Fruit fly (Drosophila melanogaster) whole organism, embryonic: ENCODE measurements around the gene CG17283.

Experiments
- Antp ChIP-seq: fragments of 200-800 bp; sonication (Bioruptor generic); optimal IDR thresholded peaks from 3 replicates; lab custom pipeline; 2016; ENCODE audit warnings: missing biosample characterization, missing genetic modification characterization
- Blimp-1 ChIP-seq: fragments of 200-800 bp; sonication (Bioruptor generic); optimal IDR thresholded peaks from 3 replicates; lab custom pipeline; 2018; ENCODE audit warnings: missing biosample characterization, missing genetic modification characterization, mild to moderate bottlenecking, moderate library complexity, missing genetic modification reagents
- CG1024 ChIP-seq: fragments of 200-800 bp; sonication (Bioruptor generic); IDR thresholded peaks from 2 replicates; pipeline ENCODE4 v1.3.6; 2022; ENCODE audit warnings: missing biosample characterization, missing genetic modification characterization
- CG11504 ChIP-seq: fragments of 200-800 bp; sonication (Bioruptor generic); optimal IDR thresholded peaks from 3 replicates; lab custom pipeline; 2019; ENCODE audit warnings: missing biosample characterization, mild to moderate bottlenecking, missing genetic modification characterization, moderate library complexity
- CG11560 ChIP-seq: fragments of 200-800 bp; sonication (Bioruptor generic); IDR thresholded peaks from 3 replicates; pipeline ENCODE4 v1.3.6; 2022; ENCODE audit warnings: missing biosample characterization, missing genetic modification characterization
- CG12219 ChIP-seq: fragments of 200-800 bp; sonication (Bioruptor generic); optimal IDR thresholded peaks from 3 replicates; lab custom pipeline; 2018; ENCODE audit warnings: missing biosample characterization, mild to moderate bottlenecking, missing genetic modification characterization
- CG13894 ChIP-seq: fragments of 200-800 bp; sonication (Bioruptor generic); optimal IDR thresholded peaks from 3 replicates; lab custom pipeline; 2018; ENCODE audit warnings: missing biosample characterization, mild to moderate bottlenecking, missing genetic modification characterization, moderate library complexity
- CG15601 ChIP-seq: fragments of 200-800 bp; sonication (Bioruptor generic); optimal IDR thresholded peaks from 3 replicates; lab custom pipeline; 2019; ENCODE audit warnings: missing biosample characterization, mild to moderate bottlenecking, missing genetic modification characterization, moderate library complexity
- CG16863 ChIP-seq: fragments of 200-800 bp; sonication (Bioruptor generic); optimal IDR thresholded peaks from 3 replicates; lab custom pipeline; 2016; ENCODE audit warnings: missing biosample characterization, missing genetic modification characterization
- CG17912 ChIP-seq: fragments of 200-800 bp; sonication (Bioruptor generic); optimal IDR thresholded peaks from 2 replicates; lab custom pipeline; 2018; ENCODE audit warnings: missing biosample characterization, mild to moderate bottlenecking, missing genetic modification characterization
- CG2678 ChIP-seq: fragments of 200-800 bp; sonication (Bioruptor generic); optimal IDR thresholded peaks from 3 replicates; lab custom pipeline; 2019; ENCODE audit warnings: missing biosample characterization, mild to moderate bottlenecking, missing genetic modification characterization, moderate library complexity
- CG30403 ChIP-seq: fragments of 200-800 bp; sonication (Bioruptor generic); optimal IDR thresholded peaks from 3 replicates; lab custom pipeline; 2016; ENCODE audit warnings: missing biosample characterization, missing genetic modification characterization
- CG31441 ChIP-seq: fragments of 200-800 bp; sonication (Bioruptor generic); IDR thresholded peaks from 2 replicates; pipeline ENCODE4 v1.3.6; 2022; ENCODE audit warnings: missing biosample characterization, missing genetic modification characterization
- CG6689 ChIP-seq: fragments of 200-800 bp; sonication (Bioruptor generic); IDR thresholded peaks from 2 replicates; pipeline ENCODE4 v1.3.6; 2022; ENCODE audit warnings: missing biosample characterization, missing genetic modification characterization
- CG6791 ChIP-seq: fragments of 200-800 bp; sonication (Bioruptor generic); IDR thresholded peaks from 3 replicates; pipeline ENCODE4 v1.3.6; 2022; ENCODE audit warnings: missing biosample characterization, missing genetic modification characterization; ENCODE audit not compliant: partially characterized antibody
- CG6813 ChIP-seq: fragments of 200-800 bp; sonication (Bioruptor generic); optimal IDR thresholded peaks from 2 replicates; lab custom pipeline; 2017; ENCODE audit warnings: missing biosample characterization, missing genetic modification characterization, mild to moderate bottlenecking, moderate library complexity, missing genetic modification reagents
- CG7839 ChIP-seq: fragments of 200-800 bp; sonication (Bioruptor generic); optimal IDR thresholded peaks from 3 replicates; lab custom pipeline; 2018; ENCODE audit warnings: missing biosample characterization, mild to moderate bottlenecking, missing genetic modification characterization, moderate library complexity
- CG8944 ChIP-seq: fragments of 200-800 bp; sonication (Bioruptor generic); optimal IDR thresholded peaks from 3 replicates; lab custom pipeline; 2016; ENCODE audit warnings: missing biosample characterization, missing genetic modification characterization
- CG9215 ChIP-seq: fragments of 200-800 bp; sonication (Bioruptor generic); IDR thresholded peaks from 2 replicates; pipeline ENCODE4 v1.3.6; 2022; ENCODE audit warnings: missing biosample characterization, missing genetic modification characterization
- Fer3 ChIP-seq: fragments of 200-800 bp; sonication (Bioruptor generic); optimal IDR thresholded peaks from 2 replicates; lab custom pipeline; 2018; ENCODE audit warnings: missing biosample characterization, mild to moderate bottlenecking, missing genetic modification characterization, moderate library complexity
- Lpt ChIP-seq: fragments of >200 bp; optimal IDR thresholded peaks from 2 replicates; lab custom pipeline; 2018; ENCODE audit warnings: missing biosample characterization, missing genetic modification characterization
- Oli ChIP-seq: fragments of 200-800 bp; sonication (Bioruptor generic); optimal IDR thresholded peaks from 2 replicates; lab custom pipeline; 2018; ENCODE audit warnings: missing biosample characterization, mild to moderate bottlenecking, missing genetic modification characterization, moderate library complexity
- Ptx1 ChIP-seq: fragments of 200-800 bp; sonication (Bioruptor generic); IDR thresholded peaks from 2 replicates; pipeline ENCODE4 v1.3.6; 2022; ENCODE audit warnings: missing biosample characterization, missing genetic modification characterization
- Rx ChIP-seq: fragments of 200-800 bp; sonication (Bioruptor generic); IDR thresholded peaks from 2 replicates; pipeline ENCODE4 v1.3.6; 2022; ENCODE audit warnings: missing biosample characterization, missing genetic modification characterization
- Scr ChIP-seq: fragments of 200-800 bp; sonication (Bioruptor generic); IDR thresholded peaks from 2 replicates; pipeline ENCODE4 v1.3.6; 2022; ENCODE audit warnings: missing biosample characterization, missing genetic modification characterization; ENCODE audit not compliant: partially characterized antibody
- Sry-β ChIP-seq: fragments of 200-800 bp; sonication (Bioruptor generic); optimal IDR thresholded peaks from 2 replicates; lab custom pipeline; 2018; ENCODE audit warnings: missing biosample characterization, mild to moderate bottlenecking, missing genetic modification characterization, moderate library complexity
- Sry-δ ChIP-seq: fragments of 200-800 bp; sonication (Bioruptor generic); optimal IDR thresholded peaks from 2 replicates; lab custom pipeline; 2016; ENCODE audit warnings: missing biosample characterization, missing genetic modification characterization
- TFAM ChIP-seq: fragments of 200-800 bp; sonication (Bioruptor generic); optimal IDR thresholded peaks from 2 replicates; lab custom pipeline; 2017; ENCODE audit warnings: missing biosample characterization, missing genetic modification characterization, inconsistent platforms
- Xrp1 ChIP-seq: fragments of 200-800 bp; sonication (Bioruptor generic); IDR thresholded peaks from 2 replicates; pipeline ENCODE4 v1.3.6; 2022; ENCODE audit warnings: missing biosample characterization, missing genetic modification characterization
- al ChIP-seq: fragments of 200-800 bp; sonication (Bioruptor generic); IDR thresholded peaks from 2 replicates; pipeline ENCODE4 v1.3.6; 2022; ENCODE audit warnings: missing biosample characterization, missing genetic modification characterization
- chinmo ChIP-seq: fragments of 200-800 bp; sonication (Bioruptor generic); IDR thresholded peaks from 4 replicates; pipeline ENCODE4 v1.3.6; 2022; ENCODE audit warnings: missing biosample characterization, missing genetic modification characterization; ENCODE audit not compliant: partially characterized antibody
- crol ChIP-seq: fragments of 200-800 bp; sonication (Bioruptor generic); IDR thresholded peaks from 2 replicates; pipeline ENCODE4 v1.3.6; 2022; ENCODE audit warnings: missing biosample characterization, missing genetic modification characterization
- dmrt99B ChIP-seq: fragments of 200-800 bp; sonication (Bioruptor generic); optimal IDR thresholded peaks from 2 replicates; lab custom pipeline; 2018; ENCODE audit warnings: missing biosample characterization, mild to moderate bottlenecking, missing genetic modification characterization, moderate library complexity
- esg ChIP-seq: fragments of 200-800 bp; sonication (Bioruptor generic); conservative IDR thresholded peaks from 2 replicates; pipeline ENCODE4 v1.3.6; 2022; ENCODE audit warnings: missing biosample characterization, missing genetic modification characterization
- gem ChIP-seq: fragments of 200-800 bp; sonication (Bioruptor generic); optimal IDR thresholded peaks from 2 replicates; lab custom pipeline; 2019; ENCODE audit warnings: missing biosample characterization, mild to moderate bottlenecking, missing genetic modification characterization, moderate library complexity
- gsb-n ChIP-seq: fragments of 200-800 bp; sonication (Bioruptor generic); optimal IDR thresholded peaks from 3 replicates; lab custom pipeline; 2018; ENCODE audit warnings: missing biosample characterization, mild to moderate bottlenecking, missing genetic modification characterization
- hbn ChIP-seq: fragments of 200-800 bp; sonication (Bioruptor generic); IDR thresholded peaks from 2 replicates; pipeline ENCODE4 v1.3.6; 2022; ENCODE audit warnings: missing biosample characterization, missing genetic modification characterization; ENCODE audit not compliant: partially characterized antibody
- hkb ChIP-seq, 2 experiments: fragments of 200-800 bp in 1 of 2; fragments of >200 bp in 1 of 2; sonication (Bioruptor generic) in 1 of 2; IDR thresholded peaks in 1 of 2; optimal IDR thresholded peaks in 1 of 2; 2 replicates each; pipeline versions ENCODE4 v1.3.6 to Lab custom; 2017 to 2022; ENCODE audit warnings: missing biosample characterization in 1 of 2, missing genetic modification characterization in 1 of 2
- nmo ChIP-seq: fragments of 200-800 bp; sonication (Bioruptor generic); optimal IDR thresholded peaks from 2 replicates; lab custom pipeline; 2018; ENCODE audit warnings: missing biosample characterization, mild to moderate bottlenecking, missing genetic modification characterization, moderate library complexity
- p53 ChIP-seq: fragments of 200-800 bp; sonication (Bioruptor generic); optimal IDR thresholded peaks from 2 replicates; lab custom pipeline; 2016; ENCODE audit warnings: missing biosample characterization, missing genetic modification characterization
- pzg ChIP-seq: fragments of 200-800 bp; sonication (Bioruptor generic); optimal IDR thresholded peaks from 3 replicates; lab custom pipeline; 2018; ENCODE audit warnings: missing biosample characterization, mild to moderate bottlenecking, missing genetic modification characterization, moderate library complexity
- ro ChIP-seq: fragments of 200-800 bp; sonication (Bioruptor generic); IDR thresholded peaks from 2 replicates; pipeline ENCODE4 v1.3.6; 2022; ENCODE audit warnings: missing biosample characterization, missing genetic modification characterization
- sisA ChIP-seq: fragments of 200-800 bp; sonication (Bioruptor generic); IDR thresholded peaks from 2 replicates; pipeline ENCODE4 v1.3.6; 2022; ENCODE audit warnings: missing biosample characterization, missing genetic modification characterization
- slbo ChIP-seq: fragments of 200-800 bp; sonication (Bioruptor generic); IDR thresholded peaks from 2 replicates; pipeline ENCODE4 v1.3.6; 2022; ENCODE audit warnings: missing biosample characterization, missing genetic modification characterization
- sr ChIP-seq: fragments of 200-800 bp; sonication (Bioruptor generic); IDR thresholded peaks from 3 replicates; pipeline ENCODE4 v1.3.6; 2022; ENCODE audit warnings: missing biosample characterization, missing genetic modification characterization
- ssp ChIP-seq: fragments of 200-800 bp; sonication (Bioruptor generic); IDR thresholded peaks from 2 replicates; pipeline ENCODE4 v1.3.6; 2022; ENCODE audit warnings: missing biosample characterization, missing genetic modification characterization
- tgo ChIP-seq: fragments of 200-800 bp; sonication (Bioruptor generic); IDR thresholded peaks from 3 replicates; pipeline ENCODE4 v1.3.6; 2022; ENCODE audit warnings: missing biosample characterization, missing genetic modification characterization
- ttk ChIP-seq: fragments of 200-800 bp; sonication (Bioruptor generic); IDR thresholded peaks from 2 replicates; pipeline ENCODE4 v2.1.2; 2022; ENCODE audit warnings: missing biosample characterization, missing genetic modification characterization
- unpg ChIP-seq: fragments of 200-800 bp; sonication (Bioruptor generic); optimal IDR thresholded peaks from 3 replicates; lab custom pipeline; 2018; ENCODE audit warnings: missing biosample characterization, mild to moderate bottlenecking, missing genetic modification characterization, moderate library complexity
- wek ChIP-seq: fragments of 200-800 bp; sonication (Bioruptor generic); optimal IDR thresholded peaks from 3 replicates; lab custom pipeline; 2018; ENCODE audit warnings: missing biosample characterization, mild to moderate bottlenecking, missing genetic modification characterization, moderate library complexity

The CG17283 gene

dm6 chr3R:17379051-17379450 lies 28.6 kb upstream of the CG17283 start (continued):
- TF ChIP-seq Ptx1 (0 out of 2 replicates have a peak, but pooled peaks have one; percentile 31), Sry-β (GFP tag; lab: Kevin White, UChicago) (no peak), CG11560 (0 out of 3 replicates have a peak, but pooled peaks have one; percentile 5), sisA (GFP tag; lab: Robert Waterston, UW) (0 out of 2 replicates have a peak, but pooled peaks have one; percentile 5), ro (GFP tag; lab: Robert Waterston, UW) (0 out of 2 replicates have a peak, but pooled peaks have one; percentile 19), gem (tag; lab: Kevin White, UChicago) (peak; percentile 45), Blimp-1 (GFP tag; lab: Kevin White, UChicago) (peak; percentile 0), esg (GFP tag; lab: Robert Waterston, UW) (peak; percentile 51), CG6689 (GFP tag; lab: Robert Waterston, UW) (peak; percentile 36), dmrt99B (peak; percentile 37), CG1024 (GFP tag; lab: Robert Waterston, UW) (peak; percentile 19; the same call in 1 of the 2 replicates), slbo (peak; percentile 37; the same call in 1 of the 2 replicates), CG11504 (tag; lab: Kevin White, UChicago) (peak; percentile 48), sr (GFP tag; lab: Robert Waterston, UW) (peak; percentile 22; the same call in 1 of the 3 replicates), tgo (GFP tag; lab: Robert Waterston, UW) (peak; percentile 47; the same call in 1 of the 3 replicates), Rx (GFP tag; lab: Robert Waterston, UW) (no peak), CG7839 (tag; lab: Kevin White, UChicago) (peak; percentile 35), CG8944 (GFP tag; lab: Kevin White, UChicago) (no peak), CG6791 (GFP tag; lab: Robert Waterston, UW) (no peak), unpg (peak; percentile 12), Fer3 (tag; lab: Kevin White, UChicago) (no peak), Oli (peak; percentile 22), al (0 out of 2 replicates have a peak, but pooled peaks have one; percentile 6), CG2678 (tag; lab: Kevin White, UChicago) (peak; percentile 4), CG30403 (GFP tag; lab: Kevin White, UChicago) (peak; percentile 32), ttk (GFP tag; lab: Robert Waterston, UW) (0 out of 2 replicates have a peak, but pooled peaks have one; percentile 32), CG31441 (GFP tag; lab: Robert Waterston, UW) (peak; percentile 34; the same call in 1 of the 2 replicates), Lpt (GFP tag; lab: Kevin White, UChicago) (no peak), Xrp1 (GFP tag; lab: Robert Waterston, UW) (peak; percentile 45), nmo (GFP tag; lab: Kevin White, UChicago) (peak; percentile 23), ssp (GFP tag; lab: Robert Waterston, UW) (0 out of 2 replicates have a peak, but pooled peaks have one; percentile 21), TFAM (no peak)

- TF ChIP-seq hkb (optimal IDR thresholded peaks at IDR 0.05; lab: Kevin White, UChicago) (no peak), hkb (GFP tag; IDR thresholded peaks at IDR 0.05; lab: Robert Waterston, UW) (peak; percentile 44; the same call in 1 of the 2 replicates), CG16863 (GFP tag; lab: Kevin White, UChicago) (no peak), p53 (GFP tag; lab: Kevin White, UChicago) (no peak), CG13894 (peak; percentile 42), Sry-δ (no peak), crol (GFP tag; lab: Robert Waterston, UW) (no peak), Blimp-1 (GFP tag; lab: Kevin White, UChicago) (no peak), CG17912 (GFP tag; lab: Kevin White, UChicago) (no peak), CG6813 (GFP tag; lab: Kevin White, UChicago) (no peak), Scr (GFP tag; lab: Robert Waterston, UW) (no peak), wek (no peak), pzg (GFP tag; lab: Kevin White, UChicago) (no peak), Antp (GFP tag; lab: Kevin White, UChicago) (no peak), CG12219 (GFP tag; lab: Kevin White, UChicago) (no peak), chinmo (GFP tag; lab: Robert Waterston, UW) (peak; percentile 86; the same call in 2 of the 4 replicates), hbn (no peak), CG9215 (GFP tag; lab: Robert Waterston, UW) (no peak), CG15601 (tag; lab: Kevin White, UChicago) (peak; percentile 9), gsb-n (tag; lab: Kevin White, UChicago) (no peak)
Measured at dm6 chr3R:17379742-17380141, 27.9 kb upstream of the CG17283 start, which contains the start of gene lute. Gene lute, plus strand, starts transcription at chr3R:17379944.
